Fruit fly (Drosophila melanogaster) whole organism, embryonic: ENCODE results near the gene CG15023.

Experiments
- CG11696 ChIP-seq: fragments of 200-800 bp; sonication (Bioruptor generic); IDR thresholded peaks from 2 replicates; pipeline ENCODE4 v1.3.6; 2022; ENCODE audit warnings: missing biosample characterization, missing genetic modification characterization
- CG1529 ChIP-seq: fragments of 200-800 bp; sonication (Bioruptor generic); optimal IDR thresholded peaks from 3 replicates; lab custom pipeline; 2018; ENCODE audit warnings: missing biosample characterization, missing genetic modification characterization
- CG30403 ChIP-seq: fragments of 200-800 bp; sonication (Bioruptor generic); optimal IDR thresholded peaks from 3 replicates; lab custom pipeline; 2016; ENCODE audit warnings: missing biosample characterization, missing genetic modification characterization
- CG5245 ChIP-seq: fragments of 200-800 bp; sonication (Bioruptor generic); optimal IDR thresholded peaks from 3 replicates; lab custom pipeline; 2016; ENCODE audit warnings: missing biosample characterization, missing genetic modification characterization
- CG9215 ChIP-seq: fragments of 200-800 bp; sonication (Bioruptor generic); IDR thresholded peaks from 2 replicates; pipeline ENCODE4 v1.3.6; 2022; ENCODE audit warnings: missing biosample characterization, missing genetic modification characterization
- HLH4C ChIP-seq: fragments of 200-800 bp; sonication (Bioruptor generic); IDR thresholded peaks from 3 replicates; pipeline ENCODE4 v1.3.6; 2022; ENCODE audit warnings: missing biosample characterization, missing genetic modification characterization; ENCODE audit not compliant: partially characterized antibody
- abd-A ChIP-seq: fragments of 200-800 bp; sonication (Bioruptor generic); optimal IDR thresholded peaks from 3 replicates; lab custom pipeline; 2019; ENCODE audit warnings: missing biosample characterization, mild to moderate bottlenecking, missing genetic modification characterization, moderate library complexity
- ems ChIP-seq: fragments of 200-800 bp; sonication (Bioruptor generic); optimal IDR thresholded peaks from 3 replicates; lab custom pipeline; 2016; ENCODE audit warnings: missing biosample characterization, missing genetic modification characterization
- en ChIP-seq: fragments of 200-800 bp; sonication (Bioruptor generic); optimal IDR thresholded peaks from 2 replicates; lab custom pipeline; 2016; ENCODE audit warnings: missing biosample characterization, missing genetic modification characterization
- kni ChIP-seq: fragments of 200-800 bp; sonication (Bioruptor generic); optimal IDR thresholded peaks from 3 replicates; lab custom pipeline; 2017; ENCODE audit warnings: mild to moderate bottlenecking, missing biosample characterization, missing genetic modification reagents, missing genetic modification characterization
- oc ChIP-seq: fragments of 200-800 bp; sonication (Bioruptor generic); optimal IDR thresholded peaks from 2 replicates; lab custom pipeline; 2018; ENCODE audit warnings: missing biosample characterization, mild to moderate bottlenecking, missing genetic modification characterization, moderate library complexity
- salm ChIP-seq: fragments of 200-800 bp; sonication (Bioruptor generic); optimal IDR thresholded peaks from 2 replicates; lab custom pipeline; 2018; ENCODE audit warnings: missing biosample characterization, mild to moderate bottlenecking, missing genetic modification characterization
- trh ChIP-seq: fragments of 200-800 bp; sonication (Bioruptor generic); optimal IDR thresholded peaks from 2 replicates; lab custom pipeline; 2016; ENCODE audit warnings: missing biosample characterization, missing genetic modification characterization

dm6 chr3L:4417068-4417467, 44.2 kb downstream of the CG15023 start:
- TF ChIP-seq CG5245 (GFP tag; lab: Kevin White, UChicago) = no peak
- no peak for TF ChIP-seq trh
- no peak for TF ChIP-seq salm (tag; lab: Kevin White, UChicago)
- no peak for TF ChIP-seq CG9215 (GFP tag; lab: Robert Waterston, UW)
- TF ChIP-seq en (GFP tag; lab: Kevin White, UChicago) = no peak
- TF ChIP-seq abd-A (tag; lab: Kevin White, UChicago) = no peak
- TF ChIP-seq CG30403 (GFP tag; lab: Kevin White, UChicago) = no peak
- TF ChIP-seq oc (tag; lab: Kevin White, UChicago) = no peak
- no peak for TF ChIP-seq HLH4C (GFP tag; lab: Robert Waterston, UW)
- no peak for TF ChIP-seq kni (GFP tag; lab: Kevin White, UChicago)
- no peak for TF ChIP-seq CG11696 (GFP tag; lab: Robert Waterston, UW)
- no peak for TF ChIP-seq CG1529 (GFP tag; lab: Kevin White, UChicago)
- TF ChIP-seq ems (GFP tag; lab: Kevin White, UChicago) = no peak
